Fruit fly (Drosophila melanogaster): ENCODE data around the gene CG7781.

dm6 chr2L:8274958-8275584, 50.1 kb downstream of the CG7781 start:
- no peak for TF ChIP-seq ttk (optimal IDR thresholded peaks at IDR 0.05)
- no peak for TF ChIP-seq h (optimal IDR thresholded peaks at IDR 0.05)
- TF ChIP-seq psq (optimal IDR thresholded peaks at IDR 0.05): no peak
- TF ChIP-seq insv (optimal IDR thresholded peaks at IDR 0.05): no peak
- TF ChIP-seq Sin3A (optimal IDR thresholded peaks at IDR 0.05): no peak
- no peak for TF ChIP-seq Myc (optimal IDR thresholded peaks at IDR 0.05)
